Fruit fly (Drosophila melanogaster) whole organism, prepupa: Measurements from ENCODE around the gene CG31468.

Experiments
- Blimp-1 ChIP-seq: fragments of 200-800 bp; sonication (Bioruptor generic); optimal IDR thresholded peaks from 3 replicates; lab custom pipeline; 2017; ENCODE audit warnings: missing biosample characterization, missing genetic modification characterization, mild to moderate bottlenecking, moderate library complexity, missing genetic modification reagents
- CG11762 ChIP-seq: fragments of 200-800 bp; sonication (Bioruptor generic); optimal IDR thresholded peaks from 3 replicates; lab custom pipeline; 2016; ENCODE audit warnings: missing biosample characterization, missing genetic modification characterization; ENCODE audit not compliant: insufficient read depth
- CG11902 ChIP-seq: fragments of 200-800 bp; sonication (Bioruptor generic); optimal IDR thresholded peaks from 3 replicates; lab custom pipeline; 2016; ENCODE audit warnings: missing biosample characterization, missing genetic modification characterization
- CG15336 ChIP-seq: fragments of 200-800 bp; sonication (Bioruptor generic); IDR thresholded peaks from 2 replicates; pipeline ENCODE4 v1.3.6; 2022; ENCODE audit warnings: missing biosample characterization, missing genetic modification characterization
- CG1621 ChIP-seq: fragments of 200-800 bp; sonication (Bioruptor generic); optimal IDR thresholded peaks from 3 replicates; lab custom pipeline; 2018; ENCODE audit warnings: missing biosample characterization, mild to moderate bottlenecking, missing genetic modification characterization
- CG16779 ChIP-seq: fragments of 200-800 bp; sonication (Bioruptor generic); optimal IDR thresholded peaks from 3 replicates; lab custom pipeline; 2017; ENCODE audit warnings: missing biosample characterization, mild to moderate bottlenecking, missing genetic modification characterization
- CG3032 ChIP-seq: fragments of 200-800 bp; optimal IDR thresholded peaks from 2 replicates; lab custom pipeline; 2019; ENCODE audit warnings: missing biosample characterization, mild to moderate bottlenecking, missing genetic modification characterization, moderate library complexity
- CG31627 ChIP-seq: fragments of 200-800 bp; sonication (Bioruptor generic); optimal IDR thresholded peaks from 3 replicates; lab custom pipeline; 2016; ENCODE audit warnings: missing biosample characterization, missing genetic modification characterization
- CG32006 ChIP-seq: fragments of 200-800 bp; sonication (Bioruptor generic); optimal IDR thresholded peaks from 3 replicates; lab custom pipeline; 2017; ENCODE audit warnings: missing biosample characterization, mild to moderate bottlenecking, missing genetic modification characterization
- CG34406 ChIP-seq: fragments of 200-800 bp; sonication (Bioruptor generic); optimal IDR thresholded peaks from 3 replicates; lab custom pipeline; 2016; ENCODE audit warnings: missing biosample characterization, missing genetic modification characterization
- CG3919 ChIP-seq: fragments of 200-800 bp; sonication (Bioruptor generic); optimal IDR thresholded peaks from 3 replicates; lab custom pipeline; 2016; ENCODE audit warnings: missing biosample characterization, missing genetic modification characterization
- CG4318 ChIP-seq: fragments of 200-800 bp; sonication (Bioruptor generic); optimal IDR thresholded peaks from 3 replicates; lab custom pipeline; 2017; ENCODE audit warnings: missing biosample characterization, mild to moderate bottlenecking, missing genetic modification characterization
- CG6163 ChIP-seq: fragments of 200-800 bp; sonication (Bioruptor generic); IDR thresholded peaks from 3 replicates; pipeline ENCODE4 v1.3.6; 2022; ENCODE audit warnings: missing biosample characterization, missing genetic modification characterization
- CG6808 ChIP-seq: fragments of 200-800 bp; sonication (Bioruptor generic); optimal IDR thresholded peaks from 3 replicates; lab custom pipeline; 2017; ENCODE audit warnings: missing biosample characterization, missing genetic modification characterization, mild to moderate bottlenecking, moderate library complexity, missing genetic modification reagents
- CG7368 ChIP-seq: fragments of 200-800 bp; sonication (Bioruptor generic); optimal IDR thresholded peaks from 3 replicates; lab custom pipeline; 2016; ENCODE audit warnings: missing biosample characterization, missing genetic modification characterization
- CG8119 ChIP-seq: fragments of 200-800 bp; sonication (Bioruptor generic); IDR thresholded peaks from 3 replicates; pipeline ENCODE4 v1.3.6; 2022; ENCODE audit warnings: missing biosample characterization, missing genetic modification characterization
- CG8319 ChIP-seq: fragments of 200-800 bp; sonication (Bioruptor generic); optimal IDR thresholded peaks from 3 replicates; lab custom pipeline; 2016; ENCODE audit warnings: missing biosample characterization, missing genetic modification characterization
- CG8632 ChIP-seq: fragments of 200-800 bp; sonication (Bioruptor generic); optimal IDR thresholded peaks from 3 replicates; lab custom pipeline; 2016; ENCODE audit warnings: missing biosample characterization, missing genetic modification characterization
- CG9139 ChIP-seq: fragments of 200-800 bp; sonication (Bioruptor generic); optimal IDR thresholded peaks from 3 replicates; lab custom pipeline; 2017; ENCODE audit warnings: missing biosample characterization, mild to moderate bottlenecking, missing genetic modification characterization
- Eip75B ChIP-seq: fragments of 200-800 bp; sonication (Bioruptor generic); optimal IDR thresholded peaks from 3 replicates; lab custom pipeline; 2016; ENCODE audit warnings: missing biosample characterization, missing genetic modification characterization
- Eip78C ChIP-seq: fragments of 200-800 bp; sonication (Bioruptor generic); peaks from one replicate; lab custom pipeline; 2016; ENCODE audit warnings: missing biosample characterization, missing genetic modification characterization
- Eip93F ChIP-seq: fragments of 200-800 bp; sonication (Bioruptor generic); optimal IDR thresholded peaks from 2 replicates; lab custom pipeline; 2016; ENCODE audit warnings: missing biosample characterization, mild to moderate bottlenecking, missing genetic modification characterization
- Ets21C ChIP-seq: fragments of 200-800 bp; sonication (Bioruptor generic); optimal IDR thresholded peaks from 3 replicates; lab custom pipeline; 2016; ENCODE audit warnings: missing biosample characterization, missing genetic modification characterization
- Ets96B ChIP-seq: fragments of 200-800 bp; optimal IDR thresholded peaks from 2 replicates; lab custom pipeline; 2019; ENCODE audit warnings: missing biosample characterization, mild to moderate bottlenecking, missing genetic modification characterization, moderate library complexity
- Gug ChIP-seq: fragments of 200-800 bp; sonication (Bioruptor generic); IDR thresholded peaks from 2 replicates; pipeline ENCODE4 v1.3.6; 2022; ENCODE audit warnings: missing biosample characterization, missing genetic modification characterization
- Hr38 ChIP-seq: sonication (Bioruptor generic); optimal IDR thresholded peaks from 2 replicates; lab custom pipeline; 2016; ENCODE audit warnings: missing biosample characterization, missing genetic modification characterization
- Hr39 ChIP-seq: fragments of 200-800 bp; sonication (Bioruptor generic); optimal IDR thresholded peaks from 2 replicates; lab custom pipeline; 2016; ENCODE audit warnings: missing biosample characterization, missing genetic modification characterization
- Lpt ChIP-seq: fragments of 200-800 bp; sonication (Bioruptor generic); optimal IDR thresholded peaks from 3 replicates; lab custom pipeline; 2016; ENCODE audit warnings: missing biosample characterization, missing genetic modification characterization
- Met ChIP-seq: fragments of 200-800 bp; sonication (Bioruptor generic); optimal IDR thresholded peaks from 3 replicates; lab custom pipeline; 2016; ENCODE audit warnings: missing biosample characterization, missing genetic modification characterization
- OdsH ChIP-seq: fragments of 200-800 bp; sonication (Bioruptor generic); optimal IDR thresholded peaks from 3 replicates; lab custom pipeline; 2016; ENCODE audit warnings: missing biosample characterization, missing genetic modification characterization
- Smox ChIP-seq: fragments of 200-800 bp; sonication (Bioruptor generic); optimal IDR thresholded peaks from 3 replicates; lab custom pipeline; 2016; ENCODE audit warnings: missing biosample characterization, missing genetic modification characterization
- Sox14 ChIP-seq: fragments of 200-800 bp; sonication (Bioruptor generic); optimal IDR thresholded peaks from 3 replicates; lab custom pipeline; 2016; ENCODE audit warnings: missing biosample characterization, missing genetic modification characterization
- Sox15 ChIP-seq: fragments of 200-800 bp; sonication (Bioruptor generic); optimal IDR thresholded peaks from 3 replicates; lab custom pipeline; 2016; ENCODE audit warnings: missing biosample characterization, missing genetic modification characterization
- achi ChIP-seq: fragments of 200-800 bp; sonication (Bioruptor generic); optimal IDR thresholded peaks from 3 replicates; lab custom pipeline; 2016; ENCODE audit warnings: missing biosample characterization, missing genetic modification characterization
- acj6 ChIP-seq: fragments of 200-800 bp; sonication (Bioruptor generic); optimal IDR thresholded peaks from 3 replicates; lab custom pipeline; 2016; ENCODE audit warnings: missing biosample characterization, missing genetic modification characterization
- cyc ChIP-seq: fragments of 200-800 bp; sonication (Bioruptor generic); optimal IDR thresholded peaks from 3 replicates; lab custom pipeline; 2016; ENCODE audit warnings: missing biosample characterization, missing genetic modification characterization
- dac ChIP-seq: fragments of 200-800 bp; sonication (Bioruptor generic); optimal IDR thresholded peaks from 2 replicates; lab custom pipeline; 2017; ENCODE audit warnings: missing biosample characterization, mild to moderate bottlenecking, missing genetic modification characterization
- eg ChIP-seq: fragments of 200-800 bp; sonication (Bioruptor generic); IDR thresholded peaks from 3 replicates; pipeline ENCODE4 v1.3.6; 2022; ENCODE audit warnings: missing biosample characterization, missing genetic modification characterization
- esn ChIP-seq: fragments of 200-800 bp; sonication (Bioruptor generic); optimal IDR thresholded peaks from 2 replicates; lab custom pipeline; 2016; ENCODE audit warnings: missing biosample characterization, mild to moderate bottlenecking, missing genetic modification characterization, moderate library complexity
- fkh ChIP-seq: fragments of 200-800 bp; sonication (Bioruptor generic); optimal IDR thresholded peaks from 3 replicates; lab custom pipeline; 2017; ENCODE audit warnings: missing biosample characterization, mild to moderate bottlenecking, missing genetic modification characterization, moderate library complexity
- lz ChIP-seq: fragments of 200-800 bp; sonication (Bioruptor generic); optimal IDR thresholded peaks from 3 replicates; lab custom pipeline; 2016; ENCODE audit warnings: missing biosample characterization, missing genetic modification characterization
- net ChIP-seq: fragments of 200-800 bp; sonication (Bioruptor generic); optimal IDR thresholded peaks from 3 replicates; lab custom pipeline; 2016; ENCODE audit warnings: missing biosample characterization, missing genetic modification characterization
- pdm3 ChIP-seq: fragments of 200-800 bp; sonication (Bioruptor generic); optimal IDR thresholded peaks from 3 replicates; lab custom pipeline; 2016; ENCODE audit warnings: missing biosample characterization, missing genetic modification characterization
- salr ChIP-seq, 2 experiments: fragments of 200-800 bp; sonication (Bioruptor generic); optimal IDR thresholded peaks; 3 replicates each; lab custom pipeline; 2016 to 2018; ENCODE audit warnings: missing biosample characterization in 2 of 2, missing genetic modification characterization in 2 of 2, mild to moderate bottlenecking in 1 of 2
- ss ChIP-seq, 2 experiments: fragments of 200-800 bp; sonication (Bioruptor generic); optimal IDR thresholded peaks; 2 replicates in 1 of 2; 3 replicates in 1 of 2; lab custom pipeline; 2017 to 2018; ENCODE audit warnings: mild to moderate bottlenecking in 2 of 2, missing biosample characterization in 2 of 2, missing genetic modification characterization in 2 of 2, moderate library complexity in 1 of 2
- svp ChIP-seq: fragments of 200-800 bp; sonication (Bioruptor generic); peaks from one replicate; lab custom pipeline; 2016; ENCODE audit warnings: missing biosample characterization, missing genetic modification characterization
- topi ChIP-seq: fragments of 200-800 bp; sonication (Bioruptor generic); optimal IDR thresholded peaks from 3 replicates; lab custom pipeline; 2016; ENCODE audit warnings: missing biosample characterization, missing genetic modification characterization
- vri ChIP-seq: fragments of 200-800 bp; sonication (Bioruptor generic); optimal IDR thresholded peaks from 3 replicates; lab custom pipeline; 2016; ENCODE audit warnings: missing biosample characterization, mild to moderate bottlenecking, missing genetic modification characterization

CG31468 gene

DNA sequence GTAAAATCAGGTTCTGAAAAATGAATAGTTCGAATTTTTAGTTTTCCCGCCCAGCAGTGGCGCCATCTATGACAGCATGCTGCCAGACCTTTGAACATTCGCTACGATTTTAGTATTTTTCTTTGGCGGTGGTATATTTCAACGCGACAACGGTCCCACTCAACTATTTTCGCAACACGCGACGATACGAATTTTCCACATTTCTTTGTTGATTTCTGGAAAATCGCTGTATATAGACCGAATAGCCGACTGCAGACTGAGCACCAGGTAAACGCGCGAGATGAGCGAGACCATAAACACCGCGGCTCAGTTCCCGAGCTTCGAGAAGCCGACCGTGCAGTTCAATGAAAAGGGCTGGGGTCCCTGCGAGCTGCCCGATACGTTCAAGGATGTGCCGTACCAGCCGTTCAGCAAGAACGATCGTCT lies 20.2 kb downstream of the CG31468 start, which contains the start of gene eIF3d1 (continued):
- TF ChIP-seq svp (GFP tag; lab: Kevin White, UChicago), result peak; percentile 60
- TF ChIP-seq fkh (GFP tag; lab: Kevin White, UChicago), result no peak
- TF ChIP-seq pdm3 (GFP tag; lab: Kevin White, UChicago), result no peak
- no peak for TF ChIP-seq salr (GFP tag; optimal IDR thresholded peaks at IDR 0.05; lab: Kevin White, UChicago)
- no peak for TF ChIP-seq CG1621 (tag; lab: Kevin White, UChicago)
- TF ChIP-seq, all 60 proteins: peak for 6

DNA sequence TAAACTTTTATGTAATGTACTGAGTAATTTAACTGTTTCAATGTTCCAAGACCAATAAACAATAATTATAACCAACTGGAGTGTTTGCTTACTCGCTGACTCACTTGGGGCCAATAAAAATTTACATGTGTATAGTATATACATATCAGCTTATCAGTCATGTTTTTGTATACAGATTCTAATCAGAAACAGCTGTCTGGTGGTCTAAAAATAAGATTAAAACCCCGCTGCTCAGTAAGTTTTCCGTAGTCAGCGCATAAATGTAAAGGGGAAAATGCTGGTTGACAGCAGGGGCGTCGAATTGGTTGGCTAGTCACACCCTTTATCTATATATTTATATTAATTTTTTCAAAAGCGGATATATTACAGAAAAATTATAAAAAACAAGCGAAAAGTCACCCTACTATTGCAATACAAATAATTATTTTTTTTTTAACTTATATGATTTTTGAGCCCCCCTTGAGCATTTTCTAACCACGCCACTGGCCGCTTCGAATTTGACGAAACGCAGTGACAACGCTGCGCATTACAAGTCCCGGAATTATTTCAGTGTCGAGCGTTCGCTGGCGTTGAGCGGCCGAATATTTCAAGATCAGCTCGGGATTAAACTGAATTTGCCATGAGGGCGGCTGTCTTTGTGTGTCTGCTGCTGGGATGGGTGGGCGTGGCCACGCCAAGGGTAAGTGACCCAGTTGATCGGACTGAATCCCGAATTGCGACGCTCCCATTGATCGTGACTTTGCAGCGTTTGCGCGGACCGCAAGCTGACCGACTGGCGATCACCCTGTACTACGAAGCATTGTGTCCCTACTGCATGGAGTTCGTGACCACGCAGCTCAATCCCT lies 21.6 kb downstream of the CG31468 start, which contains the start of gene GILT2:
TSS of gene GILT2 (plus strand) at position 547 of the 845 bp plus-strand sequence.
- TF ChIP-seq pdm3 (GFP tag; lab: Kevin White, UChicago), result peak; percentile 73
- peak; percentile 89 for TF ChIP-seq Eip78C (GFP tag; lab: Kevin White, UChicago)
- TF ChIP-seq vri (GFP tag; lab: Kevin White, UChicago), result peak; percentile 85
- peak; percentile 81 for TF ChIP-seq CG31627
- peak; percentile 71 for TF ChIP-seq Sox14 (GFP tag; lab: Kevin White, UChicago)
- TF ChIP-seq CG11762 (GFP tag; lab: Kevin White, UChicago), result peak; percentile 43
- no peak for TF ChIP-seq CG4318 (GFP tag; lab: Kevin White, UChicago)
- peak; percentile 57 for TF ChIP-seq Ets21C (GFP tag; lab: Kevin White, UChicago)
- peak; percentile 80 for TF ChIP-seq OdsH (GFP tag; lab: Kevin White, UChicago)
- no peak for TF ChIP-seq net (GFP tag; lab: Kevin White, UChicago)
- TF ChIP-seq lz (GFP tag; lab: Kevin White, UChicago), result peak; percentile 83
- TF ChIP-seq CG3032 (tag; lab: Kevin White, UChicago), result peak; percentile 61
- TF ChIP-seq cyc, result peak; percentile 88
- TF ChIP-seq Ets96B (tag; lab: Kevin White, UChicago), result peak; percentile 63
- peak; percentile 86 for TF ChIP-seq Smox
- peak; percentile 60 to 73 for TF ChIP-seq ss (GFP tag; optimal IDR thresholded peaks at IDR 0.05; lab: Kevin White, UChicago)
- peak; percentile 4 for TF ChIP-seq dac (GFP tag; lab: Kevin White, UChicago)
- TF ChIP-seq CG8632, result peak; percentile 79
- TF ChIP-seq CG8119 (GFP tag; lab: Robert Waterston, UW), result peak; percentile 74
- peak; percentile 74 for TF ChIP-seq CG32006 (GFP tag; lab: Kevin White, UChicago)
- TF ChIP-seq achi (GFP tag; lab: Kevin White, UChicago), result peak; percentile 78
- peak; percentile 62 for TF ChIP-seq CG16779 (tag; lab: Kevin White, UChicago)
- TF ChIP-seq CG9139 (GFP tag; lab: Kevin White, UChicago), result peak; percentile 30
- peak; percentile 71 for TF ChIP-seq CG7368 (GFP tag; lab: Kevin White, UChicago)
- peak; percentile 42 for TF ChIP-seq Lpt (GFP tag; lab: Kevin White, UChicago)
- peak; percentile 88 for TF ChIP-seq Met (GFP tag; lab: Kevin White, UChicago)
- peak; percentile 68 for TF ChIP-seq Blimp-1
- peak; percentile 80 for TF ChIP-seq CG15336 (GFP tag; lab: Robert Waterston, UW)
- peak; percentile 82 for TF ChIP-seq Eip93F (GFP tag; lab: Kevin White, UChicago)
- peak; percentile 82 for TF ChIP-seq CG3919 (GFP tag; lab: Kevin White, UChicago)
- no peak for TF ChIP-seq Hr38 (GFP tag; lab: Kevin White, UChicago)
- TF ChIP-seq CG34406, result peak; percentile 83
- peak; percentile 29; the same call in 1 of the 2 replicates for TF ChIP-seq Gug (GFP tag; lab: Robert Waterston, UW)
- TF ChIP-seq CG11902, result peak; percentile 71
- peak; percentile 66 for TF ChIP-seq CG6808 (GFP tag; lab: Kevin White, UChicago)
- TF ChIP-seq CG1621 (tag; lab: Kevin White, UChicago), result peak; percentile 11
- peak; percentile 70 for TF ChIP-seq CG8319
- TF ChIP-seq Hr39 (GFP tag; lab: Kevin White, UChicago), result peak; percentile 80
- peak; percentile 91 for TF ChIP-seq esn (GFP tag; lab: Kevin White, UChicago)
- TF ChIP-seq Sox15 (GFP tag; lab: Kevin White, UChicago), result peak; percentile 67
- peak; percentile 88 for TF ChIP-seq CG6163 (GFP tag; lab: Robert Waterston, UW)
- no peak for TF ChIP-seq salr (GFP tag; optimal IDR thresholded peaks at IDR 0.05; lab: Kevin White, UChicago)
- TF ChIP-seq Eip75B (GFP tag; lab: Kevin White, UChicago), result peak; percentile 75
- peak; percentile 89 for TF ChIP-seq topi (GFP tag; lab: Kevin White, UChicago)
- TF ChIP-seq acj6 (GFP tag; lab: Kevin White, UChicago), result peak; percentile 71
- TF ChIP-seq eg (GFP tag; lab: Robert Waterston, UW), result peak; percentile 72; the same call in 2 of the 3 replicates
